Worm (Caenorhabditis elegans) whole organism, L2 larva: ENCODE results near the gene F15G9.1.

ENCODE experiments used
- C34F6.9 ChIP-seq: fragments of 150-350 bp; optimal IDR thresholded peaks from 2 replicates; lab custom pipeline; 2014; ENCODE audit warnings: missing biosample characterization, missing genetic modification characterization
- F13H6.1 ChIP-seq: sonication (generic microtip); optimal IDR thresholded peaks from 2 replicates; lab custom pipeline; 2016; ENCODE audit warnings: missing genetic modification characterization, missing compliant biosample characterization
- R02D3.7 ChIP-seq: fragments of 150-350 bp; optimal IDR thresholded peaks from 2 replicates; lab custom pipeline; 2014; ENCODE audit warnings: missing biosample characterization, missing genetic modification characterization
- Y55F3AM.14 ChIP-seq: fragments of 200-800 bp; sonication (Bioruptor generic); optimal IDR thresholded peaks from 2 replicates; lab custom pipeline; 2018; ENCODE audit warnings: mild to moderate bottlenecking, missing genetic modification characterization, missing compliant biosample characterization
- ZK546.5 ChIP-seq: sonication (generic microtip); optimal IDR thresholded peaks from 2 replicates; lab custom pipeline; 2017; ENCODE audit warnings: missing biosample characterization, missing genetic modification characterization
- alr-1 ChIP-seq: fragments of 150-350 bp; optimal IDR thresholded peaks from 2 replicates; lab custom pipeline; 2014; ENCODE audit warnings: missing biosample characterization, missing genetic modification characterization
- ama-1 ChIP-seq: fragments of 150-350 bp; optimal IDR thresholded peaks from 2 replicates; lab custom pipeline; 2018; ENCODE audit warnings: inconsistent platforms
- blmp-1 ChIP-seq: sonication (generic microtip); optimal IDR thresholded peaks from 2 replicates; lab custom pipeline; 2017; ENCODE audit warnings: missing genetic modification characterization, mild to moderate bottlenecking, missing compliant biosample characterization, antibody characterized with exemption, moderate library complexity; ENCODE audit not compliant: insufficient read depth
- ceh-16 ChIP-seq: fragments of 150-350 bp; optimal IDR thresholded peaks from 2 replicates; lab custom pipeline; 2014; ENCODE audit warnings: missing biosample characterization, missing genetic modification characterization
- ceh-82 ChIP-seq: fragments of 150-350 bp; optimal IDR thresholded peaks from 2 replicates; lab custom pipeline; 2014; ENCODE audit warnings: missing biosample characterization, missing genetic modification characterization
- dmd-4 ChIP-seq: sonication (generic microtip); optimal IDR thresholded peaks from 2 replicates; lab custom pipeline; 2017; ENCODE audit warnings: missing biosample characterization, missing genetic modification characterization
- egl-27 ChIP-seq: sonication (generic microtip); optimal IDR thresholded peaks from 3 replicates; lab custom pipeline; 2017; ENCODE audit warnings: missing biosample characterization, missing genetic modification reagents, missing genetic modification characterization
- elt-3 ChIP-seq: sonication (generic microtip); optimal IDR thresholded peaks from 2 replicates; lab custom pipeline; 2017; ENCODE audit warnings: missing biosample characterization, missing genetic modification characterization
- fos-1 ChIP-seq: fragments of 150-350 bp; optimal IDR thresholded peaks from 2 replicates; lab custom pipeline; 2014; ENCODE audit warnings: missing biosample characterization, missing genetic modification characterization
- lin-11 ChIP-seq: fragments of 150-350 bp; sonication (generic microtip); optimal IDR thresholded peaks from 2 replicates; lab custom pipeline; 2014; ENCODE audit warnings: missing biosample characterization, missing genetic modification characterization, inconsistent platforms, mixed read lengths
- lin-13 ChIP-seq: fragments of 150-350 bp; optimal IDR thresholded peaks from 2 replicates; lab custom pipeline; 2014; ENCODE audit warnings: missing biosample characterization, missing genetic modification reagents, missing genetic modification characterization
- lin-39 ChIP-seq: fragments of 150-350 bp; optimal IDR thresholded peaks from 2 replicates; lab custom pipeline; 2014; ENCODE audit warnings: missing biosample characterization, missing genetic modification reagents, missing genetic modification characterization
- lsy-2 ChIP-seq, 2 experiments: fragments of 150-350 bp in 1 of 2; sonication (generic microtip) in 1 of 2; optimal IDR thresholded peaks; 2 replicates each; lab custom pipeline; 2014 to 2017; ENCODE audit warnings: missing biosample characterization in 2 of 2, missing genetic modification characterization in 2 of 2
- mab-5 ChIP-seq: fragments of 150-350 bp; optimal IDR thresholded peaks from 2 replicates; lab custom pipeline; 2014; ENCODE audit warnings: missing biosample characterization, missing genetic modification characterization
- mbf-1 ChIP-seq: sonication (generic microtip); optimal IDR thresholded peaks from 2 replicates; lab custom pipeline; 2017; ENCODE audit warnings: missing biosample characterization, missing genetic modification characterization
- mdl-1 ChIP-seq, 2 experiments: fragments of 150-350 bp in 1 of 2; sonication (generic microtip) in 1 of 2; optimal IDR thresholded peaks; 2 replicates each; lab custom pipeline; 2017; ENCODE audit warnings: missing biosample characterization in 2 of 2, missing genetic modification characterization in 2 of 2
- nhr-10 ChIP-seq: sonication (generic microtip); optimal IDR thresholded peaks from 2 replicates; lab custom pipeline; 2017; ENCODE audit warnings: missing biosample characterization, missing genetic modification characterization
- nhr-11 ChIP-seq: fragments of 150-350 bp; optimal IDR thresholded peaks from 2 replicates; lab custom pipeline; 2014; ENCODE audit warnings: missing biosample characterization, missing genetic modification characterization
- nhr-12 ChIP-seq: fragments of 150-350 bp; optimal IDR thresholded peaks from 2 replicates; lab custom pipeline; 2014; ENCODE audit warnings: missing biosample characterization, missing genetic modification characterization
- nhr-129 ChIP-seq: fragments of 150-350 bp; optimal IDR thresholded peaks from 2 replicates; lab custom pipeline; 2014; ENCODE audit warnings: missing biosample characterization, missing genetic modification characterization
- nhr-23 ChIP-seq: fragments of 150-350 bp; optimal IDR thresholded peaks from 2 replicates; lab custom pipeline; 2014; ENCODE audit warnings: missing biosample characterization, missing genetic modification reagents, missing genetic modification characterization
- nhr-237 ChIP-seq: fragments of 150-350 bp; optimal IDR thresholded peaks from 2 replicates; lab custom pipeline; 2014; ENCODE audit warnings: missing biosample characterization, missing genetic modification characterization
- nhr-25 ChIP-seq: fragments of 150-350 bp; sonication (generic microtip); optimal IDR thresholded peaks from 3 replicates; lab custom pipeline; 2014; ENCODE audit warnings: missing biosample characterization, missing genetic modification characterization
- nhr-6 ChIP-seq: fragments of 150-350 bp; optimal IDR thresholded peaks from 2 replicates; lab custom pipeline; 2014; ENCODE audit warnings: missing biosample characterization, missing genetic modification characterization
- nhr-77 ChIP-seq: fragments of 150-350 bp; optimal IDR thresholded peaks from 2 replicates; lab custom pipeline; 2014; ENCODE audit warnings: missing biosample characterization, missing genetic modification characterization
- peb-1 ChIP-seq: fragments of 150-350 bp; optimal IDR thresholded peaks from 2 replicates; lab custom pipeline; 2014; ENCODE audit warnings: missing biosample characterization, missing genetic modification characterization
- sem-4 ChIP-seq: fragments of 150-350 bp; optimal IDR thresholded peaks from 2 replicates; lab custom pipeline; 2014; ENCODE audit warnings: missing biosample characterization, missing genetic modification reagents, missing genetic modification characterization
- skn-1 ChIP-seq: sonication (generic microtip); optimal IDR thresholded peaks from 2 replicates; lab custom pipeline; 2017; ENCODE audit warnings: missing biosample characterization, missing genetic modification characterization
- sma-3 ChIP-seq: sonication (generic microtip); optimal IDR thresholded peaks from 2 replicates; lab custom pipeline; 2016; ENCODE audit warnings: missing genetic modification reagents, missing genetic modification characterization, missing compliant biosample characterization
- sma-9 ChIP-seq, 2 experiments: fragments of 150-350 bp in 1 of 2; sonication (generic microtip) in 1 of 2; optimal IDR thresholded peaks; 2 replicates each; lab custom pipeline; 2014 to 2016; ENCODE audit warnings: missing genetic modification characterization in 2 of 2, mild to moderate bottlenecking in 1 of 2, missing biosample characterization in 1 of 2, missing compliant biosample characterization in 1 of 2, missing genetic modification reagents in 1 of 2, moderate library complexity in 1 of 2
- snpc-4 ChIP-seq: fragments of 150-350 bp; optimal IDR thresholded peaks from 2 replicates; lab custom pipeline; 2014; ENCODE audit warnings: missing biosample characterization, missing genetic modification characterization
- unc-39 ChIP-seq: fragments of 150-350 bp; optimal IDR thresholded peaks from 2 replicates; lab custom pipeline; 2014; ENCODE audit warnings: missing biosample characterization, missing genetic modification characterization
- unc-55 ChIP-seq: fragments of 150-350 bp; sonication (generic microtip); optimal IDR thresholded peaks from 3 replicates; lab custom pipeline; 2014; ENCODE audit warnings: missing biosample characterization, missing genetic modification reagents, missing genetic modification characterization
- unc-62 ChIP-seq: fragments of 150-350 bp; optimal IDR thresholded peaks from 2 replicates; lab custom pipeline; 2014; ENCODE audit warnings: missing biosample characterization, missing genetic modification reagents, missing genetic modification characterization
- zag-1 ChIP-seq: fragments of 150-350 bp; optimal IDR thresholded peaks from 2 replicates; lab custom pipeline; 2014; ENCODE audit warnings: missing biosample characterization, missing genetic modification characterization
- ztf-1 ChIP-seq: fragments of 200-800 bp; sonication (Bioruptor generic); conservative IDR thresholded peaks from 2 replicates; pipeline ENCODE4 v1.3.6; 2022; ENCODE audit warnings: missing genetic modification characterization, missing compliant biosample characterization
- ztf-4 ChIP-seq: fragments of 150-350 bp; optimal IDR thresholded peaks from 2 replicates; lab custom pipeline; 2014; ENCODE audit warnings: missing biosample characterization, missing genetic modification characterization

Gene F15G9.1

DNA sequence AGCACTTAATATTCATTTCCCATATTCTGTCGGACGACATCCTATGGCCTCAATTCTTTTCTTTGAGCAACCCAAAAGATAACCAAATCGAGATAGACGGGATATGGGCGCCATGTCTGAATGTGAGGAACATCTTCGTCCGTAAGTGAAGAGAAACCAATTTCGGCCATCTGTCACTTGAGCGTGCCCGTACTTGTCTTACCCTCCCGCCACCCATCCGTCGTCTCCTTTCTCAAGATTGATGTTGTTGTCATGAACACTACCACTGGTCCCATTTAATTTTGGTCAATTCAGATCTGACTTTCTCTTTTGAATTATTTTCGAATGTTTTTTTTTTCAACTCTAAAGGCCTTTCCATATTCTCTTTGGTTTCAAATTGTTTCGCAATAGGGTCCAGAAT lies 3.4 kb upstream of the F15G9.1 start:
- no peak for TF ChIP-seq nhr-6 (tag; lab: Kevin White, UChicago)
- no peak for TF ChIP-seq elt-3 (tag; lab: Kevin White, UChicago)
- peak; percentile 16 for TF ChIP-seq mab-5 (tag; lab: Kevin White, UChicago)

- TF ChIP-seq nhr-11 (tag; lab: Kevin White, UChicago) (no peak), nhr-25 (no peak), nhr-6 (tag; lab: Kevin White, UChicago) (no peak), ceh-16 (tag; lab: Kevin White, UChicago) (no peak), ama-1 (lab: Kevin White, UChicago) (no peak), sma-9 (GFP tag; optimal IDR thresholded peaks at IDR 0.05; lab: Kevin White, UChicago) (peak; percentile 56), sma-9 (tag; optimal IDR thresholded peaks at IDR 0.05; lab: Kevin White, UChicago) (no peak), nhr-129 (tag; lab: Kevin White, UChicago) (peak; percentile 67), nhr-23 (no peak), sem-4 (tag; lab: Kevin White, UChicago) (no peak), zag-1 (tag; lab: Kevin White, UChicago) (peak; percentile 16), nhr-237 (tag; lab: Kevin White, UChicago) (no peak), blmp-1 (tag; lab: Kevin White, UChicago) (no peak), mbf-1 (tag; lab: Kevin White, UChicago) (no peak), peb-1 (tag; lab: Kevin White, UChicago) (no peak), F13H6.1 (tag; lab: Kevin White, UChicago) (no peak), egl-27 (no peak), unc-55 (peak; percentile 85), mdl-1 (tag; optimal IDR thresholded peaks at IDR 0.05; lab: Kevin White, UChicago) (no peak), lin-13 (no peak), nhr-12 (no peak), fos-1 (tag; lab: Kevin White, UChicago) (peak; percentile 13), elt-3 (tag; lab: Kevin White, UChicago) (no peak), ceh-82 (tag; lab: Kevin White, UChicago) (no peak), unc-39 (tag; lab: Kevin White, UChicago) (no peak), C34F6.9 (tag; lab: Kevin White, UChicago) (peak; percentile 42), unc-62 (GFP tag; lab: Kevin White, UChicago) (no peak), mab-5 (tag; lab: Kevin White, UChicago) (no peak), nhr-10 (no peak), lsy-2 (tag; optimal IDR thresholded peaks at IDR 0.05; lab: Kevin White, UChicago) (no peak), ztf-4 (tag; lab: Kevin White, UChicago) (no peak), ztf-1 (GFP tag; lab: Robert Waterston, UW) (no peak), nhr-77 (tag; lab: Kevin White, UChicago) (no peak), sma-3 (GFP tag; lab: Kevin White, UChicago) (no peak), dmd-4 (no peak), skn-1 (tag; lab: Kevin White, UChicago) (no peak), lin-11 (tag; lab: Kevin White, UChicago) (no peak), lin-39 (peak; percentile 60)
Measured at ce11 chrX:9705257-9706035, 738 bp upstream of the F15G9.1 start.

DNA sequence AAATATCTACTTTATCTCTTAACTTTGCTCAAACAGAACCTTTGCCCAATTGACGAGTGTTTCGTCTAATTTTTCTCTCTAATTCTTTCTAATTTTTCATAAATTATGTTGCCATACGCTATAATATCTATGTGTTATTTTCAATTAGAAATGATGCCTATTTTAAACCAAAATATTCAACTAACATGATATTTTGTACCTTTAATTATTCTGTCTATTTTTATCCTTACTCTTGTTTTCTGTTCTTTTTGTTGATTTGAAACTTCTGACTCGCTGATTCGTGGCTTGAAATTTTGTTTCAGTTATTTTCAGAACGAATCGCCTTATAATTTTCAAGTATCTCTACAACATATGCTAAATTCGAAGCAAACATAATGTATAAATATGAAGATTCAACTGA lies 3.3 kb downstream of the F15G9.1 start, which contains the start of gene F15G9.6:
TSS of gene F15G9.6 (plus strand) at position 301 of the 400 bp plus-strand sequence.
- TF ChIP-seq egl-27, result no peak
- no peak for TF ChIP-seq nhr-12

DNA sequence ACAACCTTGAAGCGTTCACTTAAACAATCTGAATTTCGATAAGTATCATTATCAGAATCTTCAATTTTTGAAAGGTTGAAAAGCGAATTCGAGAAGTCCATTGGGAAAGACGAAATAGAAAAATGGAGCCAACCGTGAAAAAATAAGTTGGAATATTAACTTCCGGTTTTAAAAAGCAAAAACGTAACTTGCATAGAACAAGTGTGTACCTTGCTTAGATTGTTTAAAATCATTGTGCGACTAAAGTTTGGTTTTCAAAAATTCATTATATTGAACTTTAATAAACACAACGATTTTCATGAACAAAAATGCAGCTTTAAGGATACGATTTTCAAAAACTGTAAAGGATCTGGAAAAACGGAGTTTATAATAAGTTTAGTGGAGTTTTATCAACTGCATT lies 7.4 kb downstream of the F15G9.1 start, which contains the start of gene F15G9.2:
TSS of gene F15G9.2 (minus strand) at position 101 of the 400 bp plus-strand sequence.
- TF ChIP-seq lsy-2 (tag; optimal IDR thresholded peaks at IDR 0.05; lab: Kevin White, UChicago) (no peak), sma-9 (GFP tag; optimal IDR thresholded peaks at IDR 0.05; lab: Kevin White, UChicago) (no peak), sma-9 (tag; optimal IDR thresholded peaks at IDR 0.05; lab: Kevin White, UChicago) (no peak), zag-1 (tag; lab: Kevin White, UChicago) (no peak), Y55F3AM.14 (GFP tag; lab: Kevin White, UChicago) (no peak), ceh-82 (tag; lab: Kevin White, UChicago) (no peak), lin-39 (no peak), nhr-12 (no peak), ztf-4 (tag; lab: Kevin White, UChicago) (no peak), egl-27 (no peak), R02D3.7 (tag; lab: Kevin White, UChicago) (no peak), ceh-16 (tag; lab: Kevin White, UChicago) (no peak), alr-1 (no peak), peb-1 (tag; lab: Kevin White, UChicago) (no peak), skn-1 (tag; lab: Kevin White, UChicago) (no peak), ZK546.5 (tag; lab: Kevin White, UChicago) (no peak), ama-1 (lab: Kevin White, UChicago) (no peak), nhr-23 (no peak), nhr-77 (tag; lab: Kevin White, UChicago) (no peak), snpc-4 (no peak), blmp-1 (tag; lab: Kevin White, UChicago) (no peak)
